Worm (Caenorhabditis elegans): ENCODE results near the gene lin-23.

ce11 chrII:6380866-6381265, 9.8 kb downstream of the lin-23 start, which contains the start of gene F58F12.12:
- TF ChIP-seq ama-1 (optimal IDR thresholded peaks at IDR 0.05) (no peak), F13C5.2 (tag; optimal IDR thresholded peaks at IDR 0.05) (no peak), aly-1 (tag; optimal IDR thresholded peaks at IDR 0.05) (no peak), B0310.2 (tag; optimal IDR thresholded peaks at IDR 0.05) (no peak), ets-7 (tag; optimal IDR thresholded peaks at IDR 0.05) (no peak), flt-1 (GFP tag; IDR thresholded peaks at IDR 0.05) (no peak), hmg-4 (GFP tag; optimal IDR thresholded peaks at IDR 0.05) (no peak), scrt-1 (GFP tag; IDR thresholded peaks at IDR 0.05) (no peak), hmbx-1 (tag; optimal IDR thresholded peaks at IDR 0.05) (no peak), ceh-13 (GFP tag; optimal IDR thresholded peaks at IDR 0.05) (no peak), sea-1 (GFP tag; conservative IDR thresholded peaks at IDR 0.05) (no peak), ceh-36 (tag; optimal IDR thresholded peaks at IDR 0.05) (no peak), tbx-37 (GFP tag; conservative IDR thresholded peaks at IDR 0.05) (no peak)

Measured in whole organism, early embryonic.